Fruit fly (Drosophila melanogaster): Measurements from ENCODE around the gene alpha-Man-Ib.

alpha-Man-Ib gene

DNA sequence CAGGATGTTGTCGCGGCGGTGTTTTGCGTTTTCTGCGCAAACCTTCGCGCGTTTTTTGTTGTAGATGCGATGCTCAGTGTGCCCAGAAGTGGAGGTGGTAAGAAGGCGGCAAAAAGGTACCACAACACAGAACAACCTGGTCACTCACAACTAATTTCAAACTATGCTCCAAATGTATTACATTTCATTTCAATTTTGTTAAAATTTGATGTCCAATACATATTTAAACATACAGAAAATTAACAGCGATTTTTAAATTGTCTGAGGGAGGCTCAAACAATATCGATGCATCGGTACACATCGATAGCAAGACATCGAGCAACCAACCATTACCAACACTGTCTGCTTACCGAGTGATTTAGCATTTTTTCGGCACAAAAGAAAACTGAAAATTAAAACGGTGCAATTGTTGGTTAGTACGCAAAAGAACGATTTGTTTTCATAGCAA, 40.6 kb upstream of the alpha-Man-Ib start, which contains the start of the genes Slbp and Rpn2 (continued):
- TF ChIP-seq fd3F (GFP tag; optimal IDR thresholded peaks at IDR 0.05) (no peak), CG12104 (GFP tag; optimal IDR thresholded peaks at IDR 0.05) (peak; percentile 29), Chrac-16 (GFP tag; optimal IDR thresholded peaks at IDR 0.05) (peak; percentile 10), sob (GFP tag; IDR thresholded peaks at IDR 0.05) (peak; percentile 62), tap (tag; optimal IDR thresholded peaks at IDR 0.05) (no peak), chif (GFP tag; optimal IDR thresholded peaks at IDR 0.05) (peak; percentile 20 to 36), Atf6 (GFP tag; IDR thresholded peaks at IDR 0.05) (no peak), exex (tag; optimal IDR thresholded peaks at IDR 0.05) (peak; percentile 30), CG8944 (GFP tag; optimal IDR thresholded peaks at IDR 0.05) (peak; percentile 7), dm (GFP tag; optimal IDR thresholded peaks at IDR 0.05) (peak; percentile 60), B-H2 (GFP tag; optimal IDR thresholded peaks at IDR 0.05) (peak; percentile 62), Bdp1 (GFP tag; optimal IDR thresholded peaks at IDR 0.05) (peak; percentile 15), sisA (GFP tag; IDR thresholded peaks at IDR 0.05) (no peak), insv (GFP tag; optimal IDR thresholded peaks at IDR 0.05) (peak in 1 of 2 experiments; percentile 69), CG8478 (optimal IDR thresholded peaks at IDR 0.05) (no peak), Deaf1 (tag; optimal IDR thresholded peaks at IDR 0.05) (peak; percentile 36), CG6765 (GFP tag; optimal IDR thresholded peaks at IDR 0.05) (no peak), crp (GFP tag; optimal IDR thresholded peaks at IDR 0.05) (peak in 1 of 2 experiments; percentile 35), onecut (GFP tag; IDR thresholded peaks at IDR 0.05) (0 out of 2 replicates have a peak, but pooled peaks have one; percentile 21), pb (GFP tag; optimal IDR thresholded peaks at IDR 0.05) (no peak), E2f1 (GFP tag; IDR thresholded peaks at IDR 0.05) (peak; percentile 56; the same call in 1 of the 2 replicates), CG17361 (GFP tag; IDR thresholded peaks at IDR 0.05) (no peak), ttk (GFP tag; IDR thresholded peaks at IDR 0.05) (no peak), HLH4C (GFP tag; IDR thresholded peaks at IDR 0.05; ENCODE audit: partially characterized antibody) (peak; percentile 89), MESR4 (GFP tag; optimal IDR thresholded peaks at IDR 0.05) (peak; percentile 58), dmrt11E (tag; optimal IDR thresholded peaks at IDR 0.05) (peak; percentile 9), hbn (GFP tag; IDR thresholded peaks at IDR 0.05; ENCODE audit: partially characterized antibody) (peak; percentile 95), ems (GFP tag; optimal IDR thresholded peaks at IDR 0.05) (peak; percentile 12), grau (tag; optimal IDR thresholded peaks at IDR 0.05) (peak; percentile 50), Hr78 (GFP tag; optimal IDR thresholded peaks at IDR 0.05) (no peak), CG30431 (GFP tag; optimal IDR thresholded peaks at IDR 0.05) (no peak), phol (tag; optimal IDR thresholded peaks at IDR 0.05) (peak; percentile 71), sim (GFP tag; IDR thresholded peaks at IDR 0.05) (no peak), CoRest (tag; optimal IDR thresholded peaks at IDR 0.05) (peak; percentile 50), CG7745 (tag; optimal IDR thresholded peaks at IDR 0.05) (no peak), Opbp (GFP tag; IDR thresholded peaks at IDR 0.05; ENCODE audit: partially characterized antibody) (peak; percentile 88), salm (tag; optimal IDR thresholded peaks at IDR 0.05) (no peak), shn (GFP tag; optimal IDR thresholded peaks at IDR 0.05) (peak; percentile 57), NC2β (GFP tag; optimal IDR thresholded peaks at IDR 0.05) (peak; percentile 45), cg (GFP tag; optimal IDR thresholded peaks at IDR 0.05) (no peak), sna (GFP tag; IDR thresholded peaks at IDR 0.05; ENCODE audit: partially characterized antibody) (peak; percentile 92), CG11456 (GFP tag; IDR thresholded peaks at IDR 0.05) (no peak), CG12942 (GFP tag; optimal IDR thresholded peaks at IDR 0.05) (peak; percentile 2), ato (GFP tag; IDR thresholded peaks at IDR 0.05; ENCODE audit: partially characterized antibody) (peak; percentile 74; the same call in 1 of the 2 replicates), CG2678 (tag; optimal IDR thresholded peaks at IDR 0.05) (peak; percentile 34), CG9215 (GFP tag; IDR thresholded peaks at IDR 0.05) (no peak), fu2 (GFP tag; optimal IDR thresholded peaks at IDR 0.05) (peak; percentile 26), tx (GFP tag; optimal IDR thresholded peaks at IDR 0.05) (peak; percentile 35), hkb (optimal IDR thresholded peaks at IDR 0.05) (peak; percentile 82), hkb (GFP tag; IDR thresholded peaks at IDR 0.05) (no peak; the same call in 1 of the 2 replicates), slbo (GFP tag; IDR thresholded peaks at IDR 0.05) (peak; percentile 47)
